Worm (Caenorhabditis elegans) whole organism, L2 larva: ENCODE results near the gene C01G10.14.

Source experiments
- C34F6.9 ChIP-seq: fragments of 150-350 bp; optimal IDR thresholded peaks from 2 replicates; lab custom pipeline; 2014; ENCODE audit warnings: missing biosample characterization, missing genetic modification characterization
- F13H6.1 ChIP-seq: sonication (generic microtip); optimal IDR thresholded peaks from 2 replicates; lab custom pipeline; 2016; ENCODE audit warnings: missing genetic modification characterization, missing compliant biosample characterization
- alr-1 ChIP-seq: fragments of 150-350 bp; optimal IDR thresholded peaks from 2 replicates; lab custom pipeline; 2014; ENCODE audit warnings: missing biosample characterization, missing genetic modification characterization
- aly-2 ChIP-seq: fragments of 150-350 bp; optimal IDR thresholded peaks from 2 replicates; lab custom pipeline; 2014; ENCODE audit warnings: missing biosample characterization, missing genetic modification characterization
- ama-1 ChIP-seq: fragments of 150-350 bp; optimal IDR thresholded peaks from 2 replicates; lab custom pipeline; 2018; ENCODE audit warnings: inconsistent platforms
- ceh-82 ChIP-seq: fragments of 150-350 bp; optimal IDR thresholded peaks from 2 replicates; lab custom pipeline; 2014; ENCODE audit warnings: missing biosample characterization, missing genetic modification characterization
- crh-2 ChIP-seq: sonication (generic microtip); optimal IDR thresholded peaks from 2 replicates; lab custom pipeline; 2017; ENCODE audit warnings: missing biosample characterization, missing genetic modification characterization
- elt-1 ChIP-seq: fragments of 150-350 bp; optimal IDR thresholded peaks from 2 replicates; lab custom pipeline; 2014; ENCODE audit warnings: missing biosample characterization, missing genetic modification characterization
- gmeb-1 ChIP-seq: fragments of 150-350 bp; optimal IDR thresholded peaks from 2 replicates; lab custom pipeline; 2014; ENCODE audit warnings: missing biosample characterization, missing genetic modification characterization
- lin-13 ChIP-seq: fragments of 150-350 bp; optimal IDR thresholded peaks from 2 replicates; lab custom pipeline; 2014; ENCODE audit warnings: missing biosample characterization, missing genetic modification reagents, missing genetic modification characterization
- lin-39 ChIP-seq: fragments of 150-350 bp; optimal IDR thresholded peaks from 2 replicates; lab custom pipeline; 2014; ENCODE audit warnings: missing biosample characterization, missing genetic modification reagents, missing genetic modification characterization
- lsy-2 ChIP-seq, 2 experiments: fragments of 150-350 bp in 1 of 2; sonication (generic microtip) in 1 of 2; optimal IDR thresholded peaks; 2 replicates each; lab custom pipeline; 2014 to 2017; ENCODE audit warnings: missing biosample characterization in 2 of 2, missing genetic modification characterization in 2 of 2
- mab-5 ChIP-seq: fragments of 150-350 bp; optimal IDR thresholded peaks from 2 replicates; lab custom pipeline; 2014; ENCODE audit warnings: missing biosample characterization, missing genetic modification characterization
- mbf-1 ChIP-seq: sonication (generic microtip); optimal IDR thresholded peaks from 2 replicates; lab custom pipeline; 2017; ENCODE audit warnings: missing biosample characterization, missing genetic modification characterization
- mdl-1 ChIP-seq, 2 experiments: fragments of 150-350 bp in 1 of 2; sonication (generic microtip) in 1 of 2; optimal IDR thresholded peaks; 2 replicates each; lab custom pipeline; 2017; ENCODE audit warnings: missing biosample characterization in 2 of 2, missing genetic modification characterization in 2 of 2
- nhr-10 ChIP-seq: sonication (generic microtip); optimal IDR thresholded peaks from 2 replicates; lab custom pipeline; 2017; ENCODE audit warnings: missing biosample characterization, missing genetic modification characterization
- nhr-11 ChIP-seq: fragments of 150-350 bp; optimal IDR thresholded peaks from 2 replicates; lab custom pipeline; 2014; ENCODE audit warnings: missing biosample characterization, missing genetic modification characterization
- nhr-12 ChIP-seq: fragments of 150-350 bp; optimal IDR thresholded peaks from 2 replicates; lab custom pipeline; 2014; ENCODE audit warnings: missing biosample characterization, missing genetic modification characterization
- nhr-21 ChIP-seq: fragments of 150-350 bp; optimal IDR thresholded peaks from 2 replicates; lab custom pipeline; 2014; ENCODE audit warnings: missing biosample characterization, missing genetic modification characterization
- nhr-237 ChIP-seq: fragments of 150-350 bp; optimal IDR thresholded peaks from 2 replicates; lab custom pipeline; 2014; ENCODE audit warnings: missing biosample characterization, missing genetic modification characterization
- peb-1 ChIP-seq: fragments of 150-350 bp; optimal IDR thresholded peaks from 2 replicates; lab custom pipeline; 2014; ENCODE audit warnings: missing biosample characterization, missing genetic modification characterization
- sem-4 ChIP-seq: fragments of 150-350 bp; optimal IDR thresholded peaks from 2 replicates; lab custom pipeline; 2014; ENCODE audit warnings: missing biosample characterization, missing genetic modification reagents, missing genetic modification characterization
- skn-1 ChIP-seq: sonication (generic microtip); optimal IDR thresholded peaks from 2 replicates; lab custom pipeline; 2017; ENCODE audit warnings: missing biosample characterization, missing genetic modification characterization
- sma-3 ChIP-seq: sonication (generic microtip); optimal IDR thresholded peaks from 2 replicates; lab custom pipeline; 2016; ENCODE audit warnings: missing genetic modification reagents, missing genetic modification characterization, missing compliant biosample characterization
- sma-9 ChIP-seq, 2 experiments: fragments of 150-350 bp in 1 of 2; sonication (generic microtip) in 1 of 2; optimal IDR thresholded peaks; 2 replicates each; lab custom pipeline; 2014 to 2016; ENCODE audit warnings: missing genetic modification characterization in 2 of 2, mild to moderate bottlenecking in 1 of 2, missing biosample characterization in 1 of 2, missing compliant biosample characterization in 1 of 2, missing genetic modification reagents in 1 of 2, moderate library complexity in 1 of 2
- snpc-4 ChIP-seq: fragments of 150-350 bp; optimal IDR thresholded peaks from 2 replicates; lab custom pipeline; 2014; ENCODE audit warnings: missing biosample characterization, missing genetic modification characterization
- unc-39 ChIP-seq: fragments of 150-350 bp; optimal IDR thresholded peaks from 2 replicates; lab custom pipeline; 2014; ENCODE audit warnings: missing biosample characterization, missing genetic modification characterization
- unc-55 ChIP-seq: fragments of 150-350 bp; sonication (generic microtip); optimal IDR thresholded peaks from 3 replicates; lab custom pipeline; 2014; ENCODE audit warnings: missing biosample characterization, missing genetic modification reagents, missing genetic modification characterization
- unc-62 ChIP-seq: fragments of 150-350 bp; optimal IDR thresholded peaks from 2 replicates; lab custom pipeline; 2014; ENCODE audit warnings: missing biosample characterization, missing genetic modification reagents, missing genetic modification characterization
- ztf-1 ChIP-seq: fragments of 200-800 bp; sonication (Bioruptor generic); conservative IDR thresholded peaks from 2 replicates; pipeline ENCODE4 v1.3.6; 2022; ENCODE audit warnings: missing genetic modification characterization, missing compliant biosample characterization
- ztf-4 ChIP-seq: fragments of 150-350 bp; optimal IDR thresholded peaks from 2 replicates; lab custom pipeline; 2014; ENCODE audit warnings: missing biosample characterization, missing genetic modification characterization

The C01G10.14 gene

ce11 chrV:15071015-15071810 lies 34.5 kb downstream of the C01G10.14 start, which contains the start of gene unc-76 (continued):
- TF ChIP-seq unc-39 (tag; lab: Kevin White, UChicago) (peak; percentile 28), aly-2 (tag; lab: Kevin White, UChicago) (no peak), skn-1 (tag; lab: Kevin White, UChicago) (no peak), ama-1 (lab: Kevin White, UChicago) (no peak), ztf-1 (GFP tag; lab: Robert Waterston, UW) (no peak)

ce11 chrV:15069435-15069985 lies 36.2 kb downstream of the C01G10.14 start:
- TF ChIP-seq ztf-4 (tag; lab: Kevin White, UChicago) (no peak), lsy-2 (tag; optimal IDR thresholded peaks at IDR 0.05; lab: Kevin White, UChicago) (peak in 1 of 2 experiments; percentile 70)

- no peak for TF ChIP-seq gmeb-1 (tag; lab: Kevin White, UChicago)
Measured at ce11 chrV:15068378-15068777, 37.4 kb downstream of the C01G10.14 start, which contains the start of gene dnj-3. TSS of gene dnj-3 (plus strand) at chrV:15068678.

ce11 chrV:15067165-15067564 lies 38.6 kb downstream of the C01G10.14 start, which contains the start of gene C25D7.10:
TSS of gene C25D7.10 (plus strand) at chrV:15067465.
- TF ChIP-seq lin-13 = no peak
- TF ChIP-seq F13H6.1 (tag; lab: Kevin White, UChicago) = no peak
- no peak for TF ChIP-seq peb-1 (tag; lab: Kevin White, UChicago)
- TF ChIP-seq nhr-21 (tag; lab: Kevin White, UChicago) = no peak
- no peak for TF ChIP-seq ztf-4 (tag; lab: Kevin White, UChicago)
- TF ChIP-seq mbf-1 (tag; lab: Kevin White, UChicago) = no peak
- no peak for TF ChIP-seq C34F6.9 (tag; lab: Kevin White, UChicago)
- TF ChIP-seq alr-1 (tag; lab: Kevin White, UChicago) = no peak
- no peak for TF ChIP-seq sem-4
- no peak for TF ChIP-seq lin-39 (tag; lab: Kevin White, UChicago)

- TF ChIP-seq nhr-10 (tag; lab: Kevin White, UChicago) (no peak), nhr-237 (tag; lab: Kevin White, UChicago) (no peak), nhr-11 (tag; lab: Kevin White, UChicago) (no peak), snpc-4 (no peak), ztf-1 (GFP tag; lab: Robert Waterston, UW) (no peak), ama-1 (lab: Kevin White, UChicago) (no peak), mab-5 (tag; lab: Kevin White, UChicago) (no peak), mdl-1 (tag; optimal IDR thresholded peaks at IDR 0.05; lab: Kevin White, UChicago) (no peak), ceh-82 (tag; lab: Kevin White, UChicago) (no peak), sma-9 (GFP tag; optimal IDR thresholded peaks at IDR 0.05; lab: Kevin White, UChicago) (no peak), sma-9 (tag; optimal IDR thresholded peaks at IDR 0.05; lab: Kevin White, UChicago) (no peak), unc-62 (GFP tag; lab: Kevin White, UChicago) (no peak), lsy-2 (tag; optimal IDR thresholded peaks at IDR 0.05; lab: Kevin White, UChicago) (no peak), C34F6.9 (tag; lab: Kevin White, UChicago) (no peak), nhr-12 (no peak), mbf-1 (tag; lab: Kevin White, UChicago) (no peak), elt-1 (tag; lab: Kevin White, UChicago) (no peak), unc-55 (GFP tag; lab: Kevin White, UChicago) (no peak), crh-2 (tag; lab: Kevin White, UChicago) (no peak), sma-3 (GFP tag; lab: Kevin White, UChicago) (no peak)
Measured at ce11 chrV:15065837-15066348, 39.9 kb downstream of the C01G10.14 start, which contains the start of gene otub-1. TSS of gene otub-1 (plus strand) at chrV:15066298.
